Fruit fly (Drosophila melanogaster): ENCODE measurements around the gene CG46320.

The CG46320 gene

DNA sequence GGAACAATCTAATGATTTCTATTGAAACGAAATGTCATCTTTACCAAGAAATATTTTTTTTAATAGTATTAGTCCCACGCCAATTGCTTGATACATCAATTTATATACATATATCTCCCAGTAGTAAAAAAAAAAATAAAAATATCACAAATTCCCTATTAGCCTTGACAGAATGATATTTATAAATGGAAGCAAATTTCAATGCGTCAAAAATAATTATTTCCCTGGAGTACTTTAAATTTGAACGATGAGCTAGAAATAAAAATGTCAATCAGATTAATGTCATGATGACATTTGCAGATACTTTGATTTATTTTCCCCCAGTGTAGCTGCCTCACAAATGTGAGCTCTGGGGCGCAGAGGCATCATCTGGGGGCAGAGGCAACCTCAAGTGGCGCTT is 49.1 kb downstream of the CG46320 start, which contains the start of gene CG44521:
CG44521 (plus strand) TSS at position 301 of the 400 bp plus-strand sequence.
- TF ChIP-seq CG10543 (GFP tag; optimal IDR thresholded peaks at IDR 0.05), result no peak
- TF ChIP-seq Ets65A (GFP tag), result peak; percentile 23

DNA sequence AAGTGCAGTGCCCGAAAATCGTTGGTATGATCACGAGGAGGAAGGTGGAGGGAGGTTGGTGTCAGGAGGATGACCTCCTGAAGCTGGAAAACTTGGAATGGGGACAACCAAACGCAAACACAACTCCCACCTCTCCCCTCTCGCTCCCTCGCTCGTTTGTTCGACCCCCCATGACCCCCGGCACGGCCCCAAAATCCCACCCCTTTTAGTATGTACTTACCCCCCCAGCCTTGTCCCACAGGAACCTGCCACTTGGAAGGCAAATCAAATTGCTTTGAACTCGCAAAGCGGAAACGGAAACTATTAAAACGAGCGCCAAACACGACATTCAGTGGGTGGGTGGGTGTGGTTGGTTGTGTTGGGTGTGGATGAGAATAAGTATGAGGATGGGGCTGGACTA is 67.7 kb downstream of the CG46320 start:
- TF ChIP-seq her (GFP tag; optimal IDR thresholded peaks at IDR 0.05), result no peak
- no peak for TF ChIP-seq CG2202 (tag; optimal IDR thresholded peaks at IDR 0.05)
- no peak for TF ChIP-seq gsb (GFP tag; IDR thresholded peaks at IDR 0.05)
- peak; percentile 51; the same call in 1 of the 2 replicates for TF ChIP-seq crol (GFP tag; IDR thresholded peaks at IDR 0.05)
- TF ChIP-seq CG10959 (GFP tag; IDR thresholded peaks at IDR 0.05), result no peak
- TF ChIP-seq sim (GFP tag; IDR thresholded peaks at IDR 0.05), result no peak
- TF ChIP-seq stc (GFP tag; IDR thresholded peaks at IDR 0.05), result no peak
- no peak for TF ChIP-seq row (GFP tag; IDR thresholded peaks at IDR 0.05)
- TF ChIP-seq abd-A (tag; optimal IDR thresholded peaks at IDR 0.05), result peak; percentile 72

DNA sequence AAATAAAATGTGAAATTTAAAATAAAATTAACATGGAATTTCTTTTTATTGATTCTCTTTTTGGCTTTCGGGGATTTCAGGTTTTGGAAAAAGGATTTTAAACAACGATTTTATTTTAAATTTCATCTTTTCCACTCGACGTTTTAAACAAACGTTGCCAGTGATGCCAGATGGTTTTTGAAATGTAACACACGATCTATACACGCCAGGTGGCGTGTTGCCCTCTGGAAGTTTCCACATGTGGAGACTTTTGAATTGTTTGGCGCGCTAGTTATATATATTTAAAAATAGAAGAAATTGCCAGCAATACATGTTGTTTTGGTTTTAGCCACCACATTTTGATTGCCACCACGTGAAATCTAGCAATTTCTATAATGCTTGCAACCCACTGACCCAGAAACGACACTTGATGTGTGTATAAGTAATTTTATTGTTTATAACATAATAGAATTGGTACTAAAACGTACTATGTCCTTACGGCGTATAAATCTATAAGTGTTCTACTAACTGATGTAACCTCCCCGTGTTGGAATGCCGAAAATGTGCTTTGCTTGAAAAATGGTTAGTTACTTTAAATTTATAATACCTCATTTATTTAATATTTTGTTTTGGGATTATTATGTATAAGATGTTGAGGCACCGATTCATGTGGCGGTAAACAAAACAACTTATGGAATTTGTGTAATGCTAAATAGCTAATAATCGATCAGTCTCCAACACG is 85.9 kb downstream of the CG46320 start:
- TF ChIP-seq CG17912 (GFP tag; optimal IDR thresholded peaks at IDR 0.05), result peak; percentile 57
- peak; percentile 52 for TF ChIP-seq B-H2 (GFP tag; optimal IDR thresholded peaks at IDR 0.05)
- TF ChIP-seq E2f2 (GFP tag; IDR thresholded peaks at IDR 0.05), result peak; percentile 98
- TF ChIP-seq CG4360 (GFP tag; IDR thresholded peaks at IDR 0.05), result peak; percentile 9; the same call in 1 of the 2 replicates
- TF ChIP-seq ci (GFP tag; IDR thresholded peaks at IDR 0.05), result 0 out of 3 replicates have a peak, but pooled peaks have one; percentile 27
- TF ChIP-seq hkb (optimal IDR thresholded peaks at IDR 0.05), result no peak
- TF ChIP-seq hkb (GFP tag; IDR thresholded peaks at IDR 0.05), result no peak
- TF ChIP-seq CG16863 (GFP tag; optimal IDR thresholded peaks at IDR 0.05), result no peak
- TF ChIP-seq otp (GFP tag; IDR thresholded peaks at IDR 0.05), result no peak
- TF ChIP-seq CG15514 (GFP tag; optimal IDR thresholded peaks at IDR 0.05), result peak; percentile 57
- peak; percentile 85 for TF ChIP-seq Lhr (GFP tag; optimal IDR thresholded peaks at IDR 0.05)
- peak; percentile 29 for TF ChIP-seq Nf-YC (tag; optimal IDR thresholded peaks at IDR 0.05)
- TF ChIP-seq Trl (optimal IDR thresholded peaks at IDR 0.05), result no peak
- no peak for TF ChIP-seq Trl (GFP tag; optimal IDR thresholded peaks at IDR 0.05)
- TF ChIP-seq CG2199 (GFP tag; IDR thresholded peaks at IDR 0.05), result peak; percentile 21; the same call in 1 of the 3 replicates
- TF ChIP-seq YL-1 (GFP tag; optimal IDR thresholded peaks at IDR 0.05), result peak; percentile 34
- peak; percentile 46 for TF ChIP-seq CG12659 (GFP tag; optimal IDR thresholded peaks at IDR 0.05)
- peak; percentile 25 for TF ChIP-seq HmgD (GFP tag; optimal IDR thresholded peaks at IDR 0.05)
- TF ChIP-seq CG42726 (GFP tag; IDR thresholded peaks at IDR 0.05; ENCODE audit: partially characterized antibody), result peak; percentile 64
- peak in 1 of 2 experiments; percentile 27 for TF ChIP-seq insv (GFP tag; optimal IDR thresholded peaks at IDR 0.05)
- TF ChIP-seq CG17829 (tag; optimal IDR thresholded peaks at IDR 0.05), result peak; percentile 59
- peak; percentile 30 for TF ChIP-seq grau (tag; optimal IDR thresholded peaks at IDR 0.05)
- no peak; the same call in 2 of the 3 replicates for TF ChIP-seq zen2 (GFP tag; IDR thresholded peaks at IDR 0.05; ENCODE audit: partially characterized antibody)
- 0 out of 3 replicates have a peak, but pooled peaks have one; percentile 25 for TF ChIP-seq Dbx (GFP tag; IDR thresholded peaks at IDR 0.05)
- TF ChIP-seq ash1 (GFP tag; optimal IDR thresholded peaks at IDR 0.05), result no peak
- TF ChIP-seq CG6791 (GFP tag; IDR thresholded peaks at IDR 0.05; ENCODE audit: partially characterized antibody), result peak; percentile 49; the same call in 1 of the 3 replicates
- TF ChIP-seq CG12391 (tag; optimal IDR thresholded peaks at IDR 0.05), result peak; percentile 30
- TF ChIP-seq CG10267 (tag; optimal IDR thresholded peaks at IDR 0.05), result peak; percentile 35
- peak; percentile 26; the same call in 1 of the 2 replicates for TF ChIP-seq CG32532 (GFP tag; IDR thresholded peaks at IDR 0.05)
- TF ChIP-seq CG3847 (GFP tag; IDR thresholded peaks at IDR 0.05), result peak; percentile 65
- TF ChIP-seq sug (tag; optimal IDR thresholded peaks at IDR 0.05), result peak; percentile 40
- no peak for TF ChIP-seq mirr (GFP tag; optimal IDR thresholded peaks at IDR 0.05)
- peak; percentile 93 for TF ChIP-seq stwl (tag; optimal IDR thresholded peaks at IDR 0.05)
- peak; percentile 58 for TF ChIP-seq pzg (GFP tag; optimal IDR thresholded peaks at IDR 0.05)
- peak; percentile 74 for TF ChIP-seq trem (tag; optimal IDR thresholded peaks at IDR 0.05)
- TF ChIP-seq CoRest (tag; optimal IDR thresholded peaks at IDR 0.05), result peak; percentile 62
